Fruit fly (Drosophila melanogaster) whole organism, embryonic: ENCODE data around the gene wapl.
A peak's percentile ranks its signal among the peaks of the same experiment; 100 is the strongest.

Experiments
- B-H2 ChIP-seq: fragments of 200-800 bp; sonication (Bioruptor generic); optimal IDR thresholded peaks from 2 replicates; lab custom pipeline; 2018; ENCODE audit warnings: missing biosample characterization, mild to moderate bottlenecking, missing genetic modification characterization
- Blimp-1 ChIP-seq: fragments of 200-800 bp; sonication (Bioruptor generic); optimal IDR thresholded peaks from 3 replicates; lab custom pipeline; 2018; ENCODE audit warnings: missing biosample characterization, missing genetic modification characterization, mild to moderate bottlenecking, moderate library complexity, missing genetic modification reagents
- CG10209 ChIP-seq: fragments of 200-800 bp; sonication (Bioruptor generic); optimal IDR thresholded peaks from 3 replicates; lab custom pipeline; 2017; ENCODE audit warnings: missing biosample characterization, mild to moderate bottlenecking, missing genetic modification characterization, missing genetic modification reagents
- CG11456 ChIP-seq: fragments of 200-800 bp; sonication (Bioruptor generic); IDR thresholded peaks from 3 replicates; pipeline ENCODE4 v1.3.6; 2022; ENCODE audit warnings: missing biosample characterization, missing genetic modification characterization
- CG11723 ChIP-seq: fragments of 200-800 bp; sonication (Bioruptor generic); optimal IDR thresholded peaks from 2 replicates; lab custom pipeline; 2017; ENCODE audit warnings: missing biosample characterization, mild to moderate bottlenecking, missing genetic modification characterization
- CG1233 ChIP-seq: fragments of 200-800 bp; sonication (Bioruptor generic); optimal IDR thresholded peaks from 4 replicates; lab custom pipeline; 2018; ENCODE audit warnings: missing biosample characterization, mild to moderate bottlenecking, missing genetic modification characterization
- CG12659 ChIP-seq: fragments of 200-800 bp; sonication (Bioruptor generic); optimal IDR thresholded peaks from 3 replicates; lab custom pipeline; 2017; ENCODE audit warnings: mild to moderate bottlenecking, missing biosample characterization, missing genetic modification reagents, missing genetic modification characterization
- CG12769 ChIP-seq: fragments of 200-800 bp; sonication (Bioruptor generic); optimal IDR thresholded peaks from 2 replicates; lab custom pipeline; 2019; ENCODE audit warnings: missing biosample characterization, mild to moderate bottlenecking, missing genetic modification characterization, moderate library complexity
- CG16813 ChIP-seq: fragments of 200-800 bp; sonication (Bioruptor generic); IDR thresholded peaks from 3 replicates; pipeline ENCODE4 v1.3.6; 2022; ENCODE audit warnings: missing biosample characterization, missing genetic modification characterization; ENCODE audit not compliant: partially characterized antibody
- CG17186 ChIP-seq: fragments of 200-800 bp; sonication (Bioruptor generic); optimal IDR thresholded peaks from 3 replicates; lab custom pipeline; 2017; ENCODE audit warnings: missing biosample characterization, missing genetic modification reagents, missing genetic modification characterization
- CG18476 ChIP-seq: fragments of 200-800 bp; sonication (Bioruptor generic); optimal IDR thresholded peaks from 2 replicates; lab custom pipeline; 2016; ENCODE audit warnings: missing biosample characterization, mild to moderate bottlenecking, missing genetic modification characterization
- CG2116 ChIP-seq: fragments of 200-800 bp; sonication (Bioruptor generic); optimal IDR thresholded peaks from 3 replicates; lab custom pipeline; 2018; ENCODE audit warnings: missing biosample characterization, mild to moderate bottlenecking, missing genetic modification characterization
- CG3281 ChIP-seq: fragments of 200-800 bp; sonication (Bioruptor generic); optimal IDR thresholded peaks from 3 replicates; lab custom pipeline; 2017; ENCODE audit warnings: missing biosample characterization, mild to moderate bottlenecking, missing genetic modification characterization
- CG34224 ChIP-seq: fragments of 200-800 bp; sonication (Bioruptor generic); IDR thresholded peaks from 3 replicates; pipeline ENCODE4 v1.3.6; 2022; ENCODE audit warnings: missing biosample characterization, missing genetic modification characterization; ENCODE audit not compliant: partially characterized antibody
- CG4360 ChIP-seq: fragments of 200-800 bp; sonication (Bioruptor generic); IDR thresholded peaks from 2 replicates; pipeline ENCODE4 v1.3.6; 2022; ENCODE audit warnings: missing biosample characterization, missing genetic modification characterization
- CG6272 ChIP-seq: fragments of 200-800 bp; sonication (Bioruptor generic); IDR thresholded peaks from 2 replicates; pipeline ENCODE4 v1.3.6; 2022; ENCODE audit warnings: missing biosample characterization, missing genetic modification characterization
- CG7928 ChIP-seq: fragments of 200-800 bp; sonication (Bioruptor generic); optimal IDR thresholded peaks from 2 replicates; lab custom pipeline; 2017; ENCODE audit warnings: missing biosample characterization, mild to moderate bottlenecking, missing genetic modification characterization
- CG8924 ChIP-seq: fragments of 200-800 bp; optimal IDR thresholded peaks from 3 replicates; lab custom pipeline; 2019; ENCODE audit warnings: missing biosample characterization, mild to moderate bottlenecking, missing genetic modification characterization, moderate library complexity
- CrebB ChIP-seq: fragments of 200-800 bp; sonication (Bioruptor generic); optimal IDR thresholded peaks from 3 replicates; lab custom pipeline; 2018; ENCODE audit warnings: missing biosample characterization, mild to moderate bottlenecking, missing genetic modification characterization
- D ChIP-seq, 2 experiments: fragments of 200-800 bp in 1 of 2; fragments of >200 bp in 1 of 2; sonication (Bioruptor generic) in 1 of 2; optimal IDR thresholded peaks; 2 replicates in 1 of 2; 3 replicates in 1 of 2; lab custom pipeline; 2017; ENCODE audit warnings: mild to moderate bottlenecking in 1 of 2, missing biosample characterization in 1 of 2, missing genetic modification characterization in 1 of 2, missing genetic modification reagents in 1 of 2
- Dek ChIP-seq: fragments of 200-800 bp; sonication (Bioruptor generic); optimal IDR thresholded peaks from 3 replicates; lab custom pipeline; 2019; ENCODE audit warnings: missing biosample characterization, mild to moderate bottlenecking, missing genetic modification characterization, moderate library complexity
- Dll ChIP-seq: fragments of 200-800 bp; sonication (Bioruptor generic); IDR thresholded peaks from 4 replicates; pipeline ENCODE4 v1.3.6; 2022; ENCODE audit warnings: missing biosample characterization, missing genetic modification characterization; ENCODE audit not compliant: partially characterized antibody
- Gug ChIP-seq: fragments of 200-800 bp; sonication (Bioruptor generic); IDR thresholded peaks from 4 replicates; pipeline ENCODE4 v1.3.6; 2022; ENCODE audit warnings: missing biosample characterization, missing genetic modification characterization
- HHEX ChIP-seq: fragments of 200-800 bp; sonication (Bioruptor generic); optimal IDR thresholded peaks from 3 replicates; lab custom pipeline; 2017; ENCODE audit warnings: missing biosample characterization, mild to moderate bottlenecking, missing genetic modification characterization, missing genetic modification reagents
- HmgD ChIP-seq: fragments of 200-800 bp; sonication (Bioruptor generic); optimal IDR thresholded peaks from 3 replicates; lab custom pipeline; 2016; ENCODE audit warnings: missing biosample characterization, missing genetic modification characterization
- MTF-1 ChIP-seq: fragments of 200-800 bp; sonication (Bioruptor generic); optimal IDR thresholded peaks from 2 replicates; lab custom pipeline; 2018; ENCODE audit warnings: missing biosample characterization, mild to moderate bottlenecking, missing genetic modification characterization, borderline replicate concordance
- Myb ChIP-seq: fragments of 200-800 bp; sonication (Bioruptor generic); optimal IDR thresholded peaks from 2 replicates; lab custom pipeline; 2016; ENCODE audit warnings: missing biosample characterization, missing genetic modification characterization
- PHDP ChIP-seq: fragments of 200-800 bp; sonication (Bioruptor generic); optimal IDR thresholded peaks from 3 replicates; lab custom pipeline; 2018; ENCODE audit warnings: missing biosample characterization, mild to moderate bottlenecking, missing genetic modification characterization, moderate library complexity
- Rfx ChIP-seq: fragments of 200-800 bp; sonication (Bioruptor generic); IDR thresholded peaks from 2 replicates; pipeline ENCODE4 v1.3.6; 2022; ENCODE audit warnings: missing biosample characterization, missing genetic modification characterization
- az2 ChIP-seq: fragments of 200-800 bp; sonication (Bioruptor generic); optimal IDR thresholded peaks from 3 replicates; lab custom pipeline; 2016; ENCODE audit warnings: missing biosample characterization, missing genetic modification characterization
- cas ChIP-seq: fragments of 200-800 bp; sonication (Bioruptor generic); IDR thresholded peaks from 2 replicates; pipeline ENCODE4 v1.3.6; 2022; ENCODE audit warnings: missing biosample characterization, missing genetic modification characterization
- caup ChIP-seq: fragments of 200-800 bp; sonication (Bioruptor generic); optimal IDR thresholded peaks from 3 replicates; lab custom pipeline; 2017; ENCODE audit warnings: missing biosample characterization, mild to moderate bottlenecking, missing genetic modification characterization, moderate library complexity; ENCODE audit not compliant: severe bottlenecking
- cg ChIP-seq: fragments of 200-800 bp; sonication (Bioruptor generic); optimal IDR thresholded peaks from 3 replicates; lab custom pipeline; 2019; ENCODE audit warnings: missing biosample characterization, mild to moderate bottlenecking, missing genetic modification characterization, moderate library complexity
- emc ChIP-seq: fragments of 200-800 bp; sonication (Bioruptor generic); optimal IDR thresholded peaks from 2 replicates; lab custom pipeline; 2016; ENCODE audit warnings: missing biosample characterization, missing genetic modification characterization
- fu2 ChIP-seq: fragments of 200-800 bp; sonication (Bioruptor generic); optimal IDR thresholded peaks from 2 replicates; lab custom pipeline; 2016; ENCODE audit warnings: missing biosample characterization, missing genetic modification characterization
- gem ChIP-seq: fragments of 200-800 bp; sonication (Bioruptor generic); optimal IDR thresholded peaks from 2 replicates; lab custom pipeline; 2019; ENCODE audit warnings: missing biosample characterization, mild to moderate bottlenecking, missing genetic modification characterization, moderate library complexity
- her ChIP-seq: fragments of 200-800 bp; sonication (Bioruptor generic); optimal IDR thresholded peaks from 2 replicates; lab custom pipeline; 2016; ENCODE audit warnings: missing biosample characterization, missing genetic modification characterization
- ind ChIP-seq: fragments of 200-800 bp; sonication (Bioruptor generic); optimal IDR thresholded peaks from 3 replicates; lab custom pipeline; 2016; ENCODE audit warnings: missing biosample characterization, missing genetic modification characterization
- jing ChIP-seq: fragments of 200-800 bp; sonication (Bioruptor generic); optimal IDR thresholded peaks from 2 replicates; lab custom pipeline; 2018; ENCODE audit warnings: missing biosample characterization, mild to moderate bottlenecking, missing genetic modification characterization
- kni ChIP-seq: fragments of 200-800 bp; sonication (Bioruptor generic); optimal IDR thresholded peaks from 3 replicates; lab custom pipeline; 2017; ENCODE audit warnings: mild to moderate bottlenecking, missing biosample characterization, missing genetic modification reagents, missing genetic modification characterization
- schlank ChIP-seq: fragments of 200-800 bp; sonication (Bioruptor generic); optimal IDR thresholded peaks from 2 replicates; lab custom pipeline; 2018; ENCODE audit warnings: missing biosample characterization, mild to moderate bottlenecking, missing genetic modification characterization
- sisA ChIP-seq: fragments of 200-800 bp; sonication (Bioruptor generic); IDR thresholded peaks from 2 replicates; pipeline ENCODE4 v1.3.6; 2022; ENCODE audit warnings: missing biosample characterization, missing genetic modification characterization
- slbo ChIP-seq: fragments of 200-800 bp; sonication (Bioruptor generic); IDR thresholded peaks from 2 replicates; pipeline ENCODE4 v1.3.6; 2022; ENCODE audit warnings: missing biosample characterization, missing genetic modification characterization
- sug ChIP-seq: fragments of 200-800 bp; optimal IDR thresholded peaks from 2 replicates; lab custom pipeline; 2019; ENCODE audit warnings: missing biosample characterization, mild to moderate bottlenecking, missing genetic modification characterization, moderate library complexity
- tin ChIP-seq: fragments of 200-800 bp; sonication (Bioruptor generic); optimal IDR thresholded peaks from 3 replicates; lab custom pipeline; 2016; ENCODE audit warnings: missing biosample characterization, missing genetic modification characterization
- zfh1 ChIP-seq: fragments of 200-800 bp; sonication (Bioruptor generic); IDR thresholded peaks from 3 replicates; pipeline ENCODE4 v1.3.6; 2022; ENCODE audit warnings: missing biosample characterization, missing genetic modification characterization
- zfh2 ChIP-seq: fragments of 200-800 bp; sonication (Bioruptor generic); optimal IDR thresholded peaks from 2 replicates; lab custom pipeline; 2016; ENCODE audit warnings: missing biosample characterization, missing genetic modification characterization

The wapl gene

DNA sequence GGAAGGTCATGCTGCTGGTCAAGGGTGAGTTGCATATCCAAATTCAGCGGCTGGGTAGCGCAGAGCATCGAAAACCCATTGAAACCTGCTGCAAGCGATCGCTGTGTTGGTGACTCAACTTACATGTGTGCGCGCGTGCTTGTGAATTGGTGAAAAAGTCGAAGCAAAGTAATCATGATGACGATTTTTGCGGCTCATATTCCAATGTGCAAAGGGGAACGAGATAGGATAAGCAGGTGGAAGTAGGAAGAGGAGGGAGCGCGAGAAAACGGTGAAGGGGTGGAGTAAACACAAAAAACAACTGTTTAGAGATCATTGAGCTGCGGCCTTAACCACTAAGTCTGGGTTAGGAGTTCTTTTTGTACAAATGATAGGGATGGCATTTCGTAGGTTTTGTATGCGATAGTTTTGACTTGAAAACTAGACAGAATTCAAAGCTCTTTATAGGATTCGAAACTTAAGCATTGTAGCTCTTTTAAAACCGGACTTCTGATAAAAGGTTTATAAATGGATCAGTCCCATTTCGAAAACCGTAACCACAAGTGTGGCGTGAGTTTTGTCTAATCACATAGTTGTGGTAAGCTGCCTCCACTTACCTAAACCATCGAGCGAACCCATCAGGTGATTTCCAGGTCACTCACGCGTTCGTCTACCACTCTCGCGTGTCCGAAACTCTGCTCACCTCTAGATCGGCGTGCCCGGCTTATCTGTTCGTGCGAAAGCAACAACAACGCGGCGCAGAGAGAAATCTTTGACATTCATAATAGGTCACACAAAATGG is 12.9 kb downstream of the wapl start (continued):
- TF ChIP-seq CG6272 (GFP tag; lab: Robert Waterston, UW) (peak; percentile 59; the same call in 1 of the 2 replicates), emc (GFP tag; lab: Kevin White, UChicago) (no peak), cas (GFP tag; lab: Robert Waterston, UW) (0 out of 2 replicates have a peak, but pooled peaks have one; percentile 13), fu2 (peak; percentile 30), sug (tag; lab: Kevin White, UChicago) (peak; percentile 41), zfh1 (GFP tag; lab: Robert Waterston, UW) (peak; percentile 12; the same call in 1 of the 3 replicates), CG10209 (GFP tag; lab: Kevin White, UChicago) (peak; percentile 13), CG11456 (GFP tag; lab: Robert Waterston, UW) (0 out of 3 replicates have a peak, but pooled peaks have one; percentile 16), Rfx (peak; percentile 74), CG3281 (peak; percentile 3), caup (GFP tag; lab: Kevin White, UChicago) (peak; percentile 7), tin (GFP tag; lab: Kevin White, UChicago) (peak; percentile 4), CG18476 (GFP tag; lab: Kevin White, UChicago) (peak; percentile 33), Dek (tag; lab: Kevin White, UChicago) (no peak), Dll (GFP tag; lab: Robert Waterston, UW) (peak; percentile 90), PHDP (peak; percentile 21), CG7928 (GFP tag; lab: Kevin White, UChicago) (no peak), gem (peak; percentile 53), Myb (no peak), CG11723 (GFP tag; lab: Kevin White, UChicago) (peak; percentile 25), Gug (peak; percentile 30; the same call in 1 of the 4 replicates), ind (peak; percentile 55), CG17186 (no peak), HHEX (GFP tag; lab: Kevin White, UChicago) (peak; percentile 2), CG4360 (GFP tag; lab: Robert Waterston, UW) (peak; percentile 83), CG8924 (tag; lab: Kevin White, UChicago) (peak; percentile 40), her (GFP tag; lab: Kevin White, UChicago) (peak; percentile 0), CG16813 (peak; percentile 77), B-H2 (peak; percentile 47), cg (peak; percentile 41), CG34224 (GFP tag; lab: Robert Waterston, UW) (peak; percentile 71; the same call in 2 of the 3 replicates), slbo (peak; percentile 45), jing (GFP tag; lab: Kevin White, UChicago) (peak; percentile 0), az2 (no peak), schlank (tag; lab: Kevin White, UChicago) (no peak), zfh2 (GFP tag; lab: Kevin White, UChicago) (peak; percentile 60), CG2116 (GFP tag; lab: Kevin White, UChicago) (peak; percentile 22), MTF-1 (GFP tag; lab: Kevin White, UChicago) (no peak), kni (GFP tag; lab: Kevin White, UChicago) (peak; percentile 55), CG12769 (tag; lab: Kevin White, UChicago) (no peak), D (optimal IDR thresholded peaks at IDR 0.05; lab: Kevin White, UChicago) (peak; percentile 13), D (GFP tag; optimal IDR thresholded peaks at IDR 0.05; lab: Kevin White, UChicago) (no peak), CrebB (peak; percentile 32), Blimp-1 (no peak), sisA (GFP tag; lab: Robert Waterston, UW) (peak; percentile 15; the same call in 1 of the 2 replicates), CG1233 (GFP tag; lab: Kevin White, UChicago) (peak; percentile 17), CG12659 (GFP tag; lab: Kevin White, UChicago) (peak; percentile 21), HmgD (no peak)
